Worm (Caenorhabditis elegans) whole organism, L3 larva: ENCODE results near the gene F36H12.3.

Source experiments
- fkh-10 ChIP-seq: sonication (generic microtip); optimal IDR thresholded peaks from 2 replicates; lab custom pipeline; 2017; ENCODE audit warnings: missing biosample characterization, missing genetic modification reagents, missing genetic modification characterization
- nhr-12 ChIP-seq: fragments of 150-350 bp; optimal IDR thresholded peaks from 2 replicates; lab custom pipeline; 2014; ENCODE audit warnings: missing biosample characterization, missing genetic modification characterization

- TF ChIP-seq fkh-10 (no peak), nhr-12 (no peak)
Measured at ce11 chrIV:5294467-5294866, 21.8 kb downstream of the F36H12.3 start.
